Worm (Caenorhabditis elegans): ENCODE measurements around the gene B0244.17.

DNA sequence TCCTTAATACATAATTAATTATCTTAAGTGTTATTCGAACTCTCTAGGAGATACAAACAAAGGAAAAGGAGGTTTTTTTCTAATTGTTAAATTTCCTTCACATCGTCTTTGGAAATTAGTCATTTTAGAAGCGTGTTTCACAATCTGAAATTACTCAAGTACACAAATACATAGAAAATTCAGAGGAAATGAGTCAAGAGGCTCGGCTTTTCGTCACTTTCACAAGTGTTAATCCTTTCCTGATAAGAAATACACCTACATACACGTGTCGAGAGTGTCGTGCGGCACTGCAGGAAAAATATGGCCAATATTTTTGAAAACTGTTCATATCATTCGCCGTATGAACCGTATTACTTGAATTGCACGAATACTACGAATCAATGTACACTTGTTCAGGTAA lies 14.2 kb downstream of the B0244.17 start, which contains the start of gene B0244.4:
- TF ChIP-seq rnt-1 (tag; optimal IDR thresholded peaks at IDR 0.05) (no peak), elt-3 (tag; optimal IDR thresholded peaks at IDR 0.05) (no peak), lsy-2 (tag; optimal IDR thresholded peaks at IDR 0.05) (no peak), nhr-237 (tag; optimal IDR thresholded peaks at IDR 0.05) (no peak), mab-9 (GFP tag; IDR thresholded peaks at IDR 0.05) (no peak), sup-37 (GFP tag; optimal IDR thresholded peaks at IDR 0.05) (no peak), unc-98 (GFP tag; IDR thresholded peaks at IDR 0.05) (no peak), ama-1 (optimal IDR thresholded peaks at IDR 0.05) (no peak), lin-39 (tag; optimal IDR thresholded peaks at IDR 0.05) (no peak), mdl-1 (tag; optimal IDR thresholded peaks at IDR 0.05) (no peak), pqm-1 (tag; optimal IDR thresholded peaks at IDR 0.05) (no peak), C34B4.2 (tag; optimal IDR thresholded peaks at IDR 0.05) (no peak), jun-1 (tag; optimal IDR thresholded peaks at IDR 0.05) (no peak)
